Fruit fly (Drosophila melanogaster) whole organism, pupa: ENCODE data around the gene Sas-6.

Experiments used
- CG10348 ChIP-seq: fragments of 200-800 bp; sonication (Bioruptor generic); IDR thresholded peaks from 2 replicates; pipeline ENCODE4 v1.3.6; 2022; ENCODE audit warnings: missing biosample characterization, missing genetic modification characterization
- CG12605 ChIP-seq: fragments of 200-800 bp; sonication (Bioruptor generic); IDR thresholded peaks from 2 replicates; pipeline ENCODE4 v1.3.6; 2022; ENCODE audit warnings: missing biosample characterization, missing genetic modification characterization
- CG13204 ChIP-seq: fragments of 200-800 bp; sonication (Bioruptor generic); optimal IDR thresholded peaks from 2 replicates; lab custom pipeline; 2018; ENCODE audit warnings: missing biosample characterization, mild to moderate bottlenecking, missing genetic modification characterization, moderate library complexity
- CG14655 ChIP-seq: fragments of 200-800 bp; sonication (Bioruptor generic); optimal IDR thresholded peaks from 3 replicates; lab custom pipeline; 2017; ENCODE audit warnings: mild to moderate bottlenecking, missing biosample characterization, missing genetic modification reagents, missing genetic modification characterization
- CG15710 ChIP-seq: fragments of 200-800 bp; sonication (Bioruptor generic); optimal IDR thresholded peaks from 2 replicates; lab custom pipeline; 2018; ENCODE audit warnings: missing biosample characterization, mild to moderate bottlenecking, missing genetic modification characterization, moderate library complexity
- CG17806 ChIP-seq: fragments of 200-800 bp; sonication (Bioruptor generic); optimal IDR thresholded peaks from 2 replicates; lab custom pipeline; 2018; ENCODE audit warnings: missing biosample characterization, mild to moderate bottlenecking, missing genetic modification characterization, moderate library complexity
- CG32121 ChIP-seq: fragments of 200-800 bp; sonication (Bioruptor generic); IDR thresholded peaks from 2 replicates; pipeline ENCODE4 v1.3.6; 2022; ENCODE audit warnings: missing biosample characterization, missing genetic modification characterization
- CG34367 ChIP-seq: fragments of 200-800 bp; sonication (Bioruptor generic); optimal IDR thresholded peaks from 2 replicates; lab custom pipeline; 2018; ENCODE audit warnings: missing biosample characterization, mild to moderate bottlenecking, missing genetic modification characterization
- CG4496 ChIP-seq: fragments of 200-800 bp; sonication (Bioruptor generic); IDR thresholded peaks from 3 replicates; pipeline ENCODE4 v1.3.6; 2022; ENCODE audit warnings: missing biosample characterization, missing genetic modification characterization
- CG8159 ChIP-seq: fragments of 200-800 bp; sonication (Bioruptor generic); optimal IDR thresholded peaks from 3 replicates; lab custom pipeline; 2018; ENCODE audit warnings: missing biosample characterization, mild to moderate bottlenecking, missing genetic modification characterization, moderate library complexity
- CG8301 ChIP-seq: fragments of 200-800 bp; sonication (Bioruptor generic); optimal IDR thresholded peaks from 2 replicates; lab custom pipeline; 2018; ENCODE audit warnings: missing biosample characterization, mild to moderate bottlenecking, missing genetic modification characterization
- CG9948 ChIP-seq: fragments of 200-800 bp; sonication (Bioruptor generic); optimal IDR thresholded peaks from 2 replicates; lab custom pipeline; 2018; ENCODE audit warnings: missing biosample characterization, mild to moderate bottlenecking, missing genetic modification characterization, moderate library complexity
- D1 ChIP-seq: fragments of 200-800 bp; sonication (Bioruptor generic); optimal IDR thresholded peaks from 2 replicates; lab custom pipeline; 2018; ENCODE audit warnings: missing biosample characterization, mild to moderate bottlenecking, missing genetic modification characterization, moderate library complexity
- EcR ChIP-seq: fragments of 200-800 bp; sonication (Bioruptor generic); optimal IDR thresholded peaks from 3 replicates; lab custom pipeline; 2019; ENCODE audit warnings: missing biosample characterization, missing genetic modification characterization, mild to moderate bottlenecking, moderate library complexity, missing genetic modification reagents
- Ets98B ChIP-seq: fragments of 200-800 bp; sonication (Bioruptor generic); IDR thresholded peaks from 2 replicates; pipeline ENCODE4 v1.3.6; 2022; ENCODE audit warnings: missing biosample characterization, missing genetic modification characterization
- Pif1A ChIP-seq: fragments of 200-800 bp; sonication (Bioruptor generic); optimal IDR thresholded peaks from 3 replicates; lab custom pipeline; 2016; ENCODE audit warnings: missing biosample characterization, missing genetic modification characterization
- Pif1B ChIP-seq: fragments of 200-800 bp; sonication (Bioruptor generic); optimal IDR thresholded peaks from 3 replicates; lab custom pipeline; 2016; ENCODE audit warnings: missing biosample characterization, missing genetic modification characterization
- Snoo ChIP-seq: fragments of 200-800 bp; sonication (Bioruptor generic); optimal IDR thresholded peaks from 3 replicates; lab custom pipeline; 2017; ENCODE audit warnings: missing biosample characterization, mild to moderate bottlenecking, missing genetic modification characterization, inconsistent platforms
- fd96Ca ChIP-seq: fragments of 200-800 bp; sonication (Bioruptor generic); IDR thresholded peaks from 3 replicates; pipeline ENCODE4 v1.3.6; 2022; ENCODE audit warnings: missing biosample characterization, missing genetic modification characterization
- gl ChIP-seq: fragments of 200-800 bp; sonication (Bioruptor generic); optimal IDR thresholded peaks from 2 replicates; lab custom pipeline; 2018; ENCODE audit warnings: missing biosample characterization, mild to moderate bottlenecking, missing genetic modification characterization
- rn ChIP-seq: fragments of 200-800 bp; sonication (Bioruptor generic); IDR thresholded peaks from 2 replicates; pipeline ENCODE4 v1.3.6; 2022; ENCODE audit warnings: missing biosample characterization, missing genetic modification characterization

Sas-6 gene

dm6 chr3R:30009173-30009572 is 14.0 kb downstream of the Sas-6 start, which contains the start of gene CG7912:
CG7912 (minus strand) TSS chr3R:30009189.
- no peak for TF ChIP-seq CG8301 (tag; lab: Kevin White, UChicago)
- no peak for TF ChIP-seq CG17806
- TF ChIP-seq CG13204, result no peak
- TF ChIP-seq Pif1A, result no peak
- no peak for TF ChIP-seq CG32121 (GFP tag; lab: Robert Waterston, UW)
- TF ChIP-seq gl (tag; lab: Kevin White, UChicago), result no peak

dm6 chr3R:30012602-30013489 is 17.7 kb downstream of the Sas-6 start:
- TF ChIP-seq fd96Ca (GFP tag; lab: Robert Waterston, UW) (peak; percentile 68; the same call in 2 of the 3 replicates), CG13204 (no peak), CG8159 (tag; lab: Kevin White, UChicago) (no peak), Snoo (no peak), CG9948 (no peak), CG4496 (GFP tag; lab: Robert Waterston, UW) (peak; percentile 72), CG12605 (no peak), Ets98B (GFP tag; lab: Robert Waterston, UW) (peak; percentile 66; the same call in 1 of the 2 replicates), CG8301 (tag; lab: Kevin White, UChicago) (peak; percentile 38), Pif1B (GFP tag; lab: Kevin White, UChicago) (no peak), rn (peak; percentile 32; the same call in 1 of the 2 replicates), CG10348 (no peak), CG17806 (no peak), CG14655 (GFP tag; lab: Kevin White, UChicago) (peak; percentile 58), CG15710 (no peak), gl (tag; lab: Kevin White, UChicago) (no peak), Pif1A (no peak), EcR (GFP tag; lab: Kevin White, UChicago) (no peak), D1 (tag; lab: Kevin White, UChicago) (no peak), CG34367 (tag; lab: Kevin White, UChicago) (no peak), CG32121 (GFP tag; lab: Robert Waterston, UW) (peak; percentile 64)

DNA sequence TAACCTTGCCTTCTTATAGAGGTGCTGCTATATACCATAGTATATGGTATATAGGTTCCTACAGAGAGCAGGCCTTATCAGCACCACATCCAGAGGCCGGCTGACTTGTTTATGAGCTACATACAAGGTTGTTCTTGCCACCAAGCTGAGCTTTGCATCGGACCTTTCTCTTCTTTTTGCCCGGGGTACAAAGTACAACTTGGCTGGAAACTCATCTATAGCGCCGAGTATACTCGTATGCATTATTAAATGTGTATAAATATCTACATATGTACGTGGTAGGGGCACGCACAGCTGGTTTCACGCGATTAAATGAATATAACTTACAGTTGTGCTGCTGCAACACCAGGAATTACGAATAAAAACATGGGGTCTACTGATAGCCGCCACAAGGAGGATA is 18.8 kb downstream of the Sas-6 start:
- TF ChIP-seq fd96Ca (GFP tag; lab: Robert Waterston, UW) (peak; percentile 39; the same call in 2 of the 3 replicates), rn (no peak), Ets98B (GFP tag; lab: Robert Waterston, UW) (peak; percentile 77), CG4496 (GFP tag; lab: Robert Waterston, UW) (peak; percentile 54; the same call in 1 of the 3 replicates), CG9948 (no peak), Snoo (peak; percentile 3), gl (tag; lab: Kevin White, UChicago) (peak; percentile 94), CG32121 (GFP tag; lab: Robert Waterston, UW) (no peak; the same call in 1 of the 2 replicates), CG10348 (no peak), EcR (GFP tag; lab: Kevin White, UChicago) (no peak), CG14655 (GFP tag; lab: Kevin White, UChicago) (peak; percentile 58), CG8159 (tag; lab: Kevin White, UChicago) (peak; percentile 40), D1 (tag; lab: Kevin White, UChicago) (no peak), CG8301 (tag; lab: Kevin White, UChicago) (peak; percentile 48), Pif1B (GFP tag; lab: Kevin White, UChicago) (peak; percentile 64), CG34367 (tag; lab: Kevin White, UChicago) (peak; percentile 23), CG13204 (peak; percentile 78), CG15710 (peak; percentile 18), CG12605 (peak; percentile 87), CG17806 (peak; percentile 47), Pif1A (peak; percentile 76)

dm6 chr3R:30014480-30014879 is 19.3 kb downstream of the Sas-6 start:
- TF ChIP-seq Ets98B (GFP tag; lab: Robert Waterston, UW) (no peak), rn (no peak), CG12605 (no peak), CG34367 (tag; lab: Kevin White, UChicago) (no peak), CG8301 (tag; lab: Kevin White, UChicago) (no peak), Snoo (no peak), Pif1A (no peak), CG32121 (GFP tag; lab: Robert Waterston, UW) (no peak), CG10348 (no peak), CG4496 (GFP tag; lab: Robert Waterston, UW) (no peak), CG9948 (no peak), EcR (GFP tag; lab: Kevin White, UChicago) (no peak), Pif1B (GFP tag; lab: Kevin White, UChicago) (no peak), CG15710 (no peak), fd96Ca (GFP tag; lab: Robert Waterston, UW) (no peak)

DNA sequence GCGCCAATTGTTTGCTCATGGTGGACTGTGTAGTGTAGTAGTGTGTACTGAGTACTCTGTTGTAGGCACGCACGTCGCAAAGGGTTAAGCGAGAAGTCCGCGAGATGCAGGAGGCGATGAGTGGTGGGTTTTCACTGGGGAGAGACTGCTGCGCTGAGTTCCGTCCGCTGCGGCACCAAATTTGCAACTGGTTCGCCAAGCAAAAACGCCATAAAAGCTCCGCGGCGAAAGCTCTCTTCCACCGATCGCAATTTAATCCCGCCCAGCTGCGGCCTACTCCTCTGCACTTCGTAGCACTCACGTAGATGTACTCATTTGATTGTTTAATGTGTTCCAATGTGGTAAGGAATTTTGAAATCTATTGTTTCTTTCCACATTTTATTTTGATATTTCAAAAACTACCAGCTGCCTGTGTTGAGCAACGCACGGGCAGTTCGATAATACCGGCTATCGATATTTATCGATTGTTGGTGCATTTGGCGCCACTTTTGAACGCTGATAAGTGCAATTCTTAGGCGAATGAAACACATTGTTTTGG is 19.9 kb downstream of the Sas-6 start, which contains the start of gene CG7920:
CG7920 (minus strand) TSS at position 308 of the 538 bp plus-strand sequence.
- peak; percentile 7 for TF ChIP-seq CG34367 (tag; lab: Kevin White, UChicago)
- no peak for TF ChIP-seq fd96Ca (GFP tag; lab: Robert Waterston, UW)
- no peak for TF ChIP-seq rn
- no peak for TF ChIP-seq CG10348
- peak; percentile 6 for TF ChIP-seq CG17806
- no peak for TF ChIP-seq CG8159 (tag; lab: Kevin White, UChicago)
- TF ChIP-seq CG32121 (GFP tag; lab: Robert Waterston, UW), result 0 out of 2 replicates have a peak, but pooled peaks have one; percentile 24
- TF ChIP-seq Pif1B (GFP tag; lab: Kevin White, UChicago), result no peak
- TF ChIP-seq CG14655 (GFP tag; lab: Kevin White, UChicago), result no peak
- TF ChIP-seq Pif1A, result no peak
- TF ChIP-seq CG15710, result no peak
- no peak for TF ChIP-seq EcR (GFP tag; lab: Kevin White, UChicago)
- TF ChIP-seq CG13204, result peak; percentile 45
- TF ChIP-seq gl (tag; lab: Kevin White, UChicago), result no peak
- TF ChIP-seq CG12605, result peak; percentile 44; the same call in 1 of the 2 replicates
- TF ChIP-seq Ets98B (GFP tag; lab: Robert Waterston, UW), result peak; percentile 40; the same call in 1 of the 2 replicates
- no peak for TF ChIP-seq Snoo
- TF ChIP-seq CG8301 (tag; lab: Kevin White, UChicago), result peak; percentile 6
- TF ChIP-seq CG4496 (GFP tag; lab: Robert Waterston, UW), result 0 out of 3 replicates have a peak, but pooled peaks have one; percentile 36
- TF ChIP-seq CG9948, result no peak
- no peak for TF ChIP-seq D1 (tag; lab: Kevin White, UChicago)
